Fruit fly (Drosophila melanogaster): ENCODE data around the gene FER.

dm6 chr3R:9355195-9355594 lies 39.2 kb downstream of the FER start, which contains the start of gene CG43675:
- no peak for TF ChIP-seq CG12605 (GFP tag; IDR thresholded peaks at IDR 0.05)
- TF ChIP-seq CG14655 (GFP tag; optimal IDR thresholded peaks at IDR 0.05): no peak
- TF ChIP-seq rn (GFP tag; IDR thresholded peaks at IDR 0.05): no peak
- TF ChIP-seq Pif1A (GFP tag; optimal IDR thresholded peaks at IDR 0.05): no peak
- no peak for TF ChIP-seq D1 (tag; optimal IDR thresholded peaks at IDR 0.05)
- no peak for TF ChIP-seq Ets98B (GFP tag; IDR thresholded peaks at IDR 0.05)
- no peak for TF ChIP-seq EcR (GFP tag; optimal IDR thresholded peaks at IDR 0.05)

Measured in whole organism, pupa.